Fruit fly (Drosophila melanogaster): ENCODE data around the gene gdl-ORF39.

The gdl-ORF39 gene

DNA sequence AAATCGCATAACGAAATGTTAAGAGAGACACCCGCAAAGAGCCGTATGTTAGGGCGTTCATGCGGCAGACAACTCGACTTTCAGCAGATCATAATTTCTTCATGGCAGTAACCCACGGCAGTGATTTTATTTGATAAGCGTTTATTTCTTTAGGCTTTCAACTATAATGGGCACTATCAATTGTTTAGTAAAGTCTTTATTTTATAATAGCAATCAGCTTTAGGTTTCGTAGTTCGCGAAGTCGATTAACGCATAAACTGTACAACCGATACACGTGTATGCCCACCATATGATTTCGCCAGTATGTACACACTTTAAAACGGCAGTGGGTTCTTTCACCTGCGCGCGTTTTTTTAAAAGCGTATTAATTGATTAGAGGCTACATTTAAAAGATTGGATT lies 1.0 kb upstream of the gdl-ORF39 start, which contains the start of gene CG7841:
Gene CG7841, minus strand, starts transcription at position 20 of the 400 bp plus-strand sequence.
- TF ChIP-seq Dll (GFP tag; IDR thresholded peaks at IDR 0.05; ENCODE audit: partially characterized antibody) (0 out of 4 replicates have a peak, but pooled peaks have one; percentile 24), cato (GFP tag; optimal IDR thresholded peaks at IDR 0.05; ENCODE audit: borderline replicate concordance) (peak; percentile 93), run (tag; optimal IDR thresholded peaks at IDR 0.05) (peak; percentile 97), tio (GFP tag; optimal IDR thresholded peaks at IDR 0.05) (peak; percentile 89), CG1529 (GFP tag; optimal IDR thresholded peaks at IDR 0.05) (peak; percentile 96), ERR (GFP tag; optimal IDR thresholded peaks at IDR 0.05) (peak; percentile 97), Ptx1 (GFP tag; IDR thresholded peaks at IDR 0.05) (peak; percentile 93), fru (optimal IDR thresholded peaks at IDR 0.05) (no peak), CG17186 (GFP tag; optimal IDR thresholded peaks at IDR 0.05) (peak; percentile 85), CG16813 (GFP tag; IDR thresholded peaks at IDR 0.05; ENCODE audit: partially characterized antibody) (no peak), B-H2 (GFP tag; optimal IDR thresholded peaks at IDR 0.05) (peak; percentile 99), Ets65A (GFP tag) (peak; percentile 98), CG12659 (GFP tag; optimal IDR thresholded peaks at IDR 0.05) (peak; percentile 99), NK7.1 (GFP tag; optimal IDR thresholded peaks at IDR 0.05) (peak; percentile 97), Hr39 (optimal IDR thresholded peaks at IDR 0.05) (no peak), zen2 (GFP tag; IDR thresholded peaks at IDR 0.05; ENCODE audit: partially characterized antibody) (no peak), CG4730 (GFP tag; IDR thresholded peaks at IDR 0.05) (peak; percentile 84; the same call in 1 of the 2 replicates), MTF-1 (GFP tag; optimal IDR thresholded peaks at IDR 0.05; ENCODE audit: borderline replicate concordance) (peak; percentile 97), sd (tag; optimal IDR thresholded peaks at IDR 0.05) (peak; percentile 90), Trl (optimal IDR thresholded peaks at IDR 0.05) (no peak), Trl (GFP tag; optimal IDR thresholded peaks at IDR 0.05) (peak; percentile 97), Sox102F (GFP tag; optimal IDR thresholded peaks at IDR 0.05) (peak; percentile 97), CG17359 (tag; optimal IDR thresholded peaks at IDR 0.05) (peak; percentile 98), fd64A (GFP tag; optimal IDR thresholded peaks at IDR 0.05) (peak; percentile 98), CG10654 (GFP tag; optimal IDR thresholded peaks at IDR 0.05) (peak; percentile 96), CG31388 (GFP tag; optimal IDR thresholded peaks at IDR 0.05) (peak; percentile 89), Oli (tag; optimal IDR thresholded peaks at IDR 0.05) (peak; percentile 96), lbe (GFP tag; optimal IDR thresholded peaks at IDR 0.05) (peak; percentile 98), gsb (GFP tag; IDR thresholded peaks at IDR 0.05) (peak; percentile 88), kay (GFP tag; optimal IDR thresholded peaks at IDR 0.05) (peak; percentile 93), HHEX (GFP tag; optimal IDR thresholded peaks at IDR 0.05) (peak; percentile 98), B-H1 (GFP tag; IDR thresholded peaks at IDR 0.05) (peak; percentile 91; the same call in 2 of the 3 replicates), NfI (GFP tag; optimal IDR thresholded peaks at IDR 0.05) (peak; percentile 98), Chrac-16 (GFP tag; optimal IDR thresholded peaks at IDR 0.05) (peak; percentile 96), Myb (GFP tag; optimal IDR thresholded peaks at IDR 0.05) (peak; percentile 87), tll (GFP tag; optimal IDR thresholded peaks at IDR 0.05) (peak in 1 of 2 experiments; percentile 5), CG6654 (GFP tag; optimal IDR thresholded peaks at IDR 0.05) (peak; percentile 88), twi (tag; optimal IDR thresholded peaks at IDR 0.05) (peak; percentile 96), eyg (GFP tag; optimal IDR thresholded peaks at IDR 0.05) (peak; percentile 97), trh (GFP tag; optimal IDR thresholded peaks at IDR 0.05) (peak; percentile 92), Max (GFP tag; optimal IDR thresholded peaks at IDR 0.05) (peak; percentile 98), sens-2 (GFP tag; IDR thresholded peaks at IDR 0.05) (peak; percentile 97), CG10274 (GFP tag; optimal IDR thresholded peaks at IDR 0.05) (peak; percentile 91), CG14965 (GFP tag; optimal IDR thresholded peaks at IDR 0.05; ENCODE audit: borderline replicate concordance) (peak; percentile 84), CG10959 (GFP tag; IDR thresholded peaks at IDR 0.05) (peak; percentile 94; the same call in 1 of the 2 replicates), sob (GFP tag; IDR thresholded peaks at IDR 0.05) (peak; percentile 95), Doc3 (GFP tag; IDR thresholded peaks at IDR 0.05; ENCODE audit: partially characterized antibody) (no peak), Drgx (GFP tag; IDR thresholded peaks at IDR 0.05) (peak; percentile 98), CTCF (GFP tag; optimal IDR thresholded peaks at IDR 0.05) (peak; percentile 71), CG1233 (GFP tag; optimal IDR thresholded peaks at IDR 0.05) (peak; percentile 98), Xrp1 (GFP tag; IDR thresholded peaks at IDR 0.05) (peak; percentile 98), her (GFP tag; optimal IDR thresholded peaks at IDR 0.05) (peak; percentile 96)

Data from whole organism, embryonic.